3 fruit fly cellular contexts compared by ENCODE assay signal in genomic region chr3L:14229069-14229468, dm6.
TF ChIP-seq lines count a peak whose summit lies in the region.

No protein-coding gene starts in this region.

TF ChIP-seq in whole organism, prepupa, 60 proteins besides CTCF, POLR2A, EP300 and RAD21:
- TF ChIP-seq CG1621 (tag; optimal IDR thresholded peaks at IDR 0.05; lab: Kevin White, UChicago), result no peak
- TF ChIP-seq CG6808 (GFP tag; optimal IDR thresholded peaks at IDR 0.05; lab: Kevin White, UChicago), result peak; percentile 13
- TF ChIP-seq CG11294 (GFP tag; IDR thresholded peaks at IDR 0.05; lab: Robert Waterston, UW), result 0 out of 2 replicates have a peak, but pooled peaks have one; percentile 44
- no peak for TF ChIP-seq Hr38 (GFP tag; optimal IDR thresholded peaks at IDR 0.05; lab: Kevin White, UChicago)
- TF ChIP-seq CG8319 (GFP tag; optimal IDR thresholded peaks at IDR 0.05; lab: Kevin White, UChicago), result no peak
- TF ChIP-seq ss (GFP tag; optimal IDR thresholded peaks at IDR 0.05; lab: Kevin White, UChicago), result no peak
- peak; percentile 9 for TF ChIP-seq Sox14 (GFP tag; optimal IDR thresholded peaks at IDR 0.05; lab: Kevin White, UChicago)
- peak; percentile 19 for TF ChIP-seq esn (GFP tag; optimal IDR thresholded peaks at IDR 0.05; lab: Kevin White, UChicago)
- TF ChIP-seq Met (GFP tag; optimal IDR thresholded peaks at IDR 0.05; lab: Kevin White, UChicago), result peak; percentile 4
- peak; percentile 0 for TF ChIP-seq topi (GFP tag; optimal IDR thresholded peaks at IDR 0.05; lab: Kevin White, UChicago)
- TF ChIP-seq CG3919 (GFP tag; optimal IDR thresholded peaks at IDR 0.05; lab: Kevin White, UChicago), result peak; percentile 3
- 0 out of 3 replicates have a peak, but pooled peaks have one; percentile 50 for TF ChIP-seq CG6163 (GFP tag; IDR thresholded peaks at IDR 0.05; lab: Robert Waterston, UW)
- peak; percentile 25 for TF ChIP-seq CG34406 (GFP tag; optimal IDR thresholded peaks at IDR 0.05; lab: Kevin White, UChicago)
- no peak for TF ChIP-seq CG11902 (GFP tag; optimal IDR thresholded peaks at IDR 0.05; lab: Kevin White, UChicago)
- peak; percentile 27 for TF ChIP-seq OdsH (GFP tag; optimal IDR thresholded peaks at IDR 0.05; lab: Kevin White, UChicago)
- TF ChIP-seq svp (GFP tag; lab: Kevin White, UChicago), result peak; percentile 85
- no peak for TF ChIP-seq cyc (GFP tag; optimal IDR thresholded peaks at IDR 0.05; lab: Kevin White, UChicago)
- TF ChIP-seq Sox15 (GFP tag; optimal IDR thresholded peaks at IDR 0.05; lab: Kevin White, UChicago), result no peak
- TF ChIP-seq Eip78C (GFP tag; lab: Kevin White, UChicago), result peak; percentile 72
- peak; percentile 17 for TF ChIP-seq Ets96B (tag; optimal IDR thresholded peaks at IDR 0.05; lab: Kevin White, UChicago)

TF ChIP-seq in whole organism, pupa, 21 proteins besides CTCF, POLR2A, EP300 and RAD21:
- TF ChIP-seq Snoo (tag; optimal IDR thresholded peaks at IDR 0.05; lab: Kevin White, UChicago), result no peak
- TF ChIP-seq CG4496 (GFP tag; IDR thresholded peaks at IDR 0.05; lab: Robert Waterston, UW), result peak; percentile 59; the same call in 1 of the 3 replicates
- TF ChIP-seq CG34367 (tag; optimal IDR thresholded peaks at IDR 0.05; lab: Kevin White, UChicago), result no peak
- no peak for TF ChIP-seq CG9948 (tag; optimal IDR thresholded peaks at IDR 0.05; lab: Kevin White, UChicago)
- no peak for TF ChIP-seq CG12605 (GFP tag; IDR thresholded peaks at IDR 0.05; lab: Robert Waterston, UW)
- TF ChIP-seq Pif1B (GFP tag; optimal IDR thresholded peaks at IDR 0.05; lab: Kevin White, UChicago), result no peak
- peak; percentile 4; the same call in 1 of the 2 replicates for TF ChIP-seq Ets98B (GFP tag; IDR thresholded peaks at IDR 0.05; lab: Robert Waterston, UW)
- no peak for TF ChIP-seq fd96Ca (GFP tag; IDR thresholded peaks at IDR 0.05; lab: Robert Waterston, UW)
- no peak for TF ChIP-seq rn (GFP tag; IDR thresholded peaks at IDR 0.05; lab: Robert Waterston, UW)
- no peak for TF ChIP-seq CG13204 (GFP tag; optimal IDR thresholded peaks at IDR 0.05; lab: Kevin White, UChicago)
- TF ChIP-seq CG32121 (GFP tag; IDR thresholded peaks at IDR 0.05; lab: Robert Waterston, UW), result no peak
- peak; percentile 49 for TF ChIP-seq CG8159 (tag; optimal IDR thresholded peaks at IDR 0.05; lab: Kevin White, UChicago)
- no peak for TF ChIP-seq CG10348 (GFP tag; IDR thresholded peaks at IDR 0.05; lab: Robert Waterston, UW)

TF ChIP-seq in whole organism, wandering third instar larva, 38 proteins besides CTCF, POLR2A, EP300 and RAD21:
- TF ChIP-seq ey (GFP tag; optimal IDR thresholded peaks at IDR 0.05; lab: Kevin White, UChicago) (no peak), fru (GFP tag; optimal IDR thresholded peaks at IDR 0.05; lab: Kevin White, UChicago) (peak; percentile 13)
TF ChIP-seq in whole organism, wandering third instar larva: peak in this region for 1.

Comparison
In these comparisons a context has a peak if more than half of its experiments do, and no peak if none do; other contexts are left out.
1. Of the 1 proteins assayed by ChIP-seq in both whole organism, prepupa and whole organism, wandering third instar larva: peak only in whole organism, prepupa: OdsH; only in whole organism, wandering third instar larva: none; in both: none; in neither: 0.